Worm (Caenorhabditis elegans) whole organism, L3 larva: ENCODE results near the gene T19C9.8.

Experiments
- R02D3.7 ChIP-seq: fragments of 150-350 bp; optimal IDR thresholded peaks from 2 replicates; lab custom pipeline; 2014; ENCODE audit warnings: missing biosample characterization, missing genetic modification characterization
- ZK546.5 ChIP-seq: sonication (generic microtip); optimal IDR thresholded peaks from 2 replicates; lab custom pipeline; 2017; ENCODE audit warnings: missing biosample characterization, missing genetic modification characterization
- aly-2 ChIP-seq: fragments of 150-350 bp; optimal IDR thresholded peaks from 2 replicates; lab custom pipeline; 2014; ENCODE audit warnings: missing biosample characterization, missing genetic modification characterization
- ama-1 ChIP-seq: fragments of 150-350 bp; optimal IDR thresholded peaks from 2 replicates; lab custom pipeline; 2018
- ceh-16 ChIP-seq: sonication (generic microtip); optimal IDR thresholded peaks from 2 replicates; lab custom pipeline; 2017; ENCODE audit warnings: missing biosample characterization, missing genetic modification characterization
- ceh-28 ChIP-seq: fragments of 150-350 bp; optimal IDR thresholded peaks from 2 replicates; lab custom pipeline; 2014; ENCODE audit warnings: missing biosample characterization, missing genetic modification reagents, missing genetic modification characterization
- ceh-82 ChIP-seq: fragments of 150-350 bp; optimal IDR thresholded peaks from 2 replicates; lab custom pipeline; 2014; ENCODE audit warnings: missing biosample characterization, missing genetic modification characterization
- ceh-9 ChIP-seq: sonication (generic microtip); optimal IDR thresholded peaks from 2 replicates; lab custom pipeline; 2018; ENCODE audit warnings: missing biosample characterization, missing genetic modification characterization
- egl-5 ChIP-seq: fragments of 150-350 bp; optimal IDR thresholded peaks from 2 replicates; lab custom pipeline; 2017; ENCODE audit warnings: missing biosample characterization, missing genetic modification reagents, missing genetic modification characterization, inconsistent platforms
- elt-1 ChIP-seq: fragments of 150-350 bp; optimal IDR thresholded peaks from 2 replicates; lab custom pipeline; 2014; ENCODE audit warnings: missing biosample characterization, missing genetic modification characterization
- elt-2 ChIP-seq: sonication (generic microtip); optimal IDR thresholded peaks from 2 replicates; lab custom pipeline; 2016; ENCODE audit warnings: missing genetic modification reagents, mild to moderate bottlenecking, missing genetic modification characterization, missing compliant biosample characterization
- elt-3 ChIP-seq, 3 experiments: fragments of 150-350 bp in 1 of 3; sonication (generic microtip) in 2 of 3; optimal IDR thresholded peaks; 2 replicates in 2 of 3; 4 replicates in 1 of 3; lab custom pipeline; 2014 to 2017; ENCODE audit warnings: missing biosample characterization in 3 of 3, missing genetic modification characterization in 3 of 3
- fkh-10 ChIP-seq: sonication (generic microtip); optimal IDR thresholded peaks from 2 replicates; lab custom pipeline; 2017; ENCODE audit warnings: missing biosample characterization, missing genetic modification reagents, missing genetic modification characterization
- fkh-2 ChIP-seq: fragments of 150-350 bp; optimal IDR thresholded peaks from 2 replicates; lab custom pipeline; 2014; ENCODE audit warnings: missing biosample characterization, missing genetic modification reagents, missing genetic modification characterization
- hmg-11 ChIP-seq: sonication (generic microtip); optimal IDR thresholded peaks from 2 replicates; lab custom pipeline; 2016; ENCODE audit warnings: missing genetic modification characterization, missing compliant biosample characterization
- lin-15B ChIP-seq: fragments of 150-350 bp; optimal IDR thresholded peaks from 2 replicates; lab custom pipeline; 2014; ENCODE audit warnings: missing biosample characterization, missing genetic modification characterization
- lin-39 ChIP-seq: fragments of 150-350 bp; optimal IDR thresholded peaks from 2 replicates; lab custom pipeline; 2018; ENCODE audit warnings: missing biosample characterization, missing genetic modification reagents, missing genetic modification characterization
- lsy-12 ChIP-seq: sonication (generic microtip); optimal IDR thresholded peaks from 2 replicates; lab custom pipeline; 2016; ENCODE audit warnings: mild to moderate bottlenecking, missing genetic modification characterization, missing compliant biosample characterization
- mdl-1 ChIP-seq: fragments of 150-350 bp; optimal IDR thresholded peaks from 2 replicates; lab custom pipeline; 2014; ENCODE audit warnings: missing biosample characterization, missing genetic modification characterization
- mml-1 ChIP-seq: fragments of 150-350 bp; sonication (generic microtip); optimal IDR thresholded peaks from 3 replicates; lab custom pipeline; 2014; ENCODE audit warnings: missing biosample characterization, missing genetic modification characterization
- nfya-1 ChIP-seq: sonication (generic microtip); optimal IDR thresholded peaks from 2 replicates; lab custom pipeline; 2017; ENCODE audit warnings: missing genetic modification characterization, mild to moderate bottlenecking, missing compliant biosample characterization, antibody characterized with exemption, moderate library complexity; ENCODE audit not compliant: insufficient read depth
- nhr-11 ChIP-seq: fragments of 150-350 bp; optimal IDR thresholded peaks from 2 replicates; lab custom pipeline; 2014; ENCODE audit warnings: missing biosample characterization, missing genetic modification characterization
- nhr-23 ChIP-seq: fragments of 150-350 bp; optimal IDR thresholded peaks from 2 replicates; lab custom pipeline; 2014; ENCODE audit warnings: missing biosample characterization, missing genetic modification reagents, missing genetic modification characterization
- nhr-25 ChIP-seq: sonication (generic microtip); optimal IDR thresholded peaks from 2 replicates; lab custom pipeline; 2017; ENCODE audit warnings: missing biosample characterization, missing genetic modification characterization
- nhr-28 ChIP-seq: fragments of 150-350 bp; optimal IDR thresholded peaks from 2 replicates; lab custom pipeline; 2014; ENCODE audit warnings: missing biosample characterization, missing genetic modification characterization
- nhr-43 ChIP-seq: sonication (generic microtip); optimal IDR thresholded peaks from 2 replicates; lab custom pipeline; 2016; ENCODE audit warnings: mild to moderate bottlenecking, missing genetic modification characterization, missing compliant biosample characterization; ENCODE audit not compliant: poor library complexity, severe bottlenecking
- nhr-76 ChIP-seq: fragments of 150-350 bp; sonication (generic microtip); optimal IDR thresholded peaks from 5 replicates; lab custom pipeline; 2014; ENCODE audit warnings: missing biosample characterization, missing genetic modification characterization
- nhr-77 ChIP-seq: fragments of 150-350 bp; optimal IDR thresholded peaks from 2 replicates; lab custom pipeline; 2014; ENCODE audit warnings: missing biosample characterization, missing genetic modification characterization
- pha-4 ChIP-seq: fragments of 150-350 bp; optimal IDR thresholded peaks from 2 replicates; lab custom pipeline; 2014; ENCODE audit warnings: missing biosample characterization, missing genetic modification reagents, missing genetic modification characterization
- pqm-1 ChIP-seq: fragments of 150-350 bp; optimal IDR thresholded peaks from 2 replicates; lab custom pipeline; 2017; ENCODE audit warnings: missing biosample characterization, missing genetic modification characterization, inconsistent platforms
- sea-2 ChIP-seq: fragments of 150-350 bp; sonication (generic microtip); optimal IDR thresholded peaks from 4 replicates; lab custom pipeline; 2014; ENCODE audit warnings: missing biosample characterization, missing genetic modification reagents, missing genetic modification characterization
- snpc-4 ChIP-seq: fragments of 150-350 bp; optimal IDR thresholded peaks from 2 replicates; lab custom pipeline; 2014; ENCODE audit warnings: missing biosample characterization, missing genetic modification characterization
- tbx-2 ChIP-seq: sonication (generic microtip); optimal IDR thresholded peaks from 2 replicates; lab custom pipeline; 2016; ENCODE audit warnings: mild to moderate bottlenecking, missing genetic modification characterization, missing compliant biosample characterization
- unc-39 ChIP-seq: sonication (generic microtip); optimal IDR thresholded peaks from 4 replicates; lab custom pipeline; 2017; ENCODE audit warnings: missing biosample characterization, missing genetic modification characterization
- zag-1 ChIP-seq: fragments of 150-350 bp; optimal IDR thresholded peaks from 2 replicates; lab custom pipeline; 2014; ENCODE audit warnings: missing biosample characterization, missing genetic modification characterization
- ztf-11 ChIP-seq: fragments of 150-350 bp; optimal IDR thresholded peaks from 2 replicates; lab custom pipeline; 2014; ENCODE audit warnings: missing biosample characterization, missing genetic modification characterization

Gene T19C9.8

ce11 chrV:17208045-17208444, 30.9 kb upstream of the T19C9.8 start, which contains the start of gene Y68A4A.13:
Y68A4A.13 (minus strand) TSS chrV:17208145.
- TF ChIP-seq lsy-12 (tag; lab: Kevin White, UChicago) (no peak), elt-1 (tag; lab: Kevin White, UChicago) (no peak), ceh-16 (tag; lab: Kevin White, UChicago) (no peak), pqm-1 (tag; lab: Kevin White, UChicago) (no peak), mml-1 (tag; lab: Kevin White, UChicago) (no peak), tbx-2 (no peak), R02D3.7 (tag; lab: Kevin White, UChicago) (no peak), ceh-82 (tag; lab: Kevin White, UChicago) (no peak)

DNA sequence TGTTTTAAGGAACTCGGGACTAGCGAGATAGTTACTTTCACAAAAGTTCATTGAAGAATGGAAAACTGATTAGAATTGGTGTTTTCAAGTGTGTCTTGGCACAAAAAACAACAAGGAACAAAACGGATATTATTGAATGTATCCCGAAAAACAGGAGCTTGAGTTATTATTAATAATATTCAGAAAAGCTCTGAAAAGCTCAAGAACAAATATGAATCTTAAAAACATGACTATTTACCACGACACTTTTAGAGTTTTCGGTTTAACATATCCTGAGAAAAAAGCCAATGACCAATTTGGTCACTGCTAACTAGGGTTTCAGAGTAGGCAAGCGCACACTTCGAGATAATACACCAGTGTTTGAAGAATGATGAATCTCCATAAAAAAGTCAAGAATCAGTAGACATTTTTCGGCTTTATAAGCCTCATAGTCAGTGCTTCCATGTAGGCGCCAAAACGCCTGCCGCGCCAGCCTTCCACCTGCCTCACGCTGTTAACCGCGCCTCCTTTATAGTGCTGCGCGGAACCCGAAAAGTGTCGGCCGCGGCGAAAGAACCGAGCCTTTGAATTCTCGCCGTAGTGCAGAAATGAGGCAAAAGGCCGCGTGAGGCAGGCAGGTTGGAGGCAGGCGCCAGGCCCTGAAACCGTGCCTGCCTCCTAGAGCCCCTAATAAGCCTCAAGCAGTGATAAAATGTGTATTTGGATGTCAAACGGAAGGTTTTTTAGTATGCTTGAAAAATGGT, 26.7 kb upstream of the T19C9.8 start, which contains the start of gene srh-236:
Gene srh-236 (minus strand): TSS at position 51 of the 743 bp plus-strand sequence.
- TF ChIP-seq aly-2: no peak
- no peak for TF ChIP-seq nhr-28 (tag; lab: Kevin White, UChicago)
- TF ChIP-seq R02D3.7 (tag; lab: Kevin White, UChicago): no peak
- no peak for TF ChIP-seq nhr-11 (tag; lab: Kevin White, UChicago)
- TF ChIP-seq hmg-11 (tag; lab: Kevin White, UChicago): no peak
- TF ChIP-seq ztf-11 (tag; lab: Kevin White, UChicago): no peak
- no peak for TF ChIP-seq pqm-1 (tag; lab: Kevin White, UChicago)
- no peak for TF ChIP-seq elt-2 (tag; lab: Kevin White, UChicago)
- TF ChIP-seq sea-2 (GFP tag; lab: Kevin White, UChicago): no peak
- TF ChIP-seq ama-1 (lab: Kevin White, UChicago): no peak
- no peak for TF ChIP-seq nhr-43
- no peak for TF ChIP-seq elt-1 (tag; lab: Kevin White, UChicago)
- no peak for TF ChIP-seq ZK546.5
- TF ChIP-seq nhr-77 (tag; lab: Kevin White, UChicago): no peak
- no peak for TF ChIP-seq lsy-12 (tag; lab: Kevin White, UChicago)
- no peak for TF ChIP-seq mdl-1 (tag; lab: Kevin White, UChicago)
- no peak for TF ChIP-seq ceh-28 (tag; lab: Kevin White, UChicago)

- TF ChIP-seq lin-15B (tag; lab: Kevin White, UChicago) (no peak), fkh-2 (no peak), nfya-1 (tag; lab: Kevin White, UChicago) (no peak), snpc-4 (tag; lab: Kevin White, UChicago) (no peak), pqm-1 (tag; lab: Kevin White, UChicago) (no peak), elt-1 (tag; lab: Kevin White, UChicago) (no peak), ceh-9 (tag; lab: Kevin White, UChicago) (no peak), nhr-23 (tag; lab: Kevin White, UChicago) (no peak), zag-1 (tag; lab: Kevin White, UChicago) (no peak), elt-3 (tag; optimal IDR thresholded peaks at IDR 0.05; lab: Kevin White, UChicago) (no peak), ZK546.5 (no peak), sea-2 (GFP tag; lab: Kevin White, UChicago) (no peak), ama-1 (lab: Kevin White, UChicago) (no peak), nhr-25 (no peak), lin-39 (tag; lab: Kevin White, UChicago) (no peak), fkh-10 (GFP tag; lab: Kevin White, UChicago) (no peak), egl-5 (no peak)
Observed at ce11 chrV:17212743-17213142, 26.2 kb upstream of the T19C9.8 start, which contains the start of gene srh-113. srh-113 (plus strand) TSS chrV:17213043.

ce11 chrV:17215602-17216001, 23.3 kb upstream of the T19C9.8 start:
- TF ChIP-seq zag-1 (tag; lab: Kevin White, UChicago): no peak
- TF ChIP-seq nhr-76 (tag; lab: Kevin White, UChicago): no peak
- no peak for TF ChIP-seq unc-39 (tag; lab: Kevin White, UChicago)
- TF ChIP-seq pha-4 (tag; lab: Kevin White, UChicago): no peak
